Worm (Caenorhabditis elegans) whole organism, L1 larva: ENCODE data around the gene col-123.

Experiments used
- C34B4.2 ChIP-seq: sonication (generic microtip); optimal IDR thresholded peaks from 2 replicates; lab custom pipeline; 2017; ENCODE audit warnings: mild to moderate bottlenecking, missing genetic modification characterization, missing compliant biosample characterization
- aha-1 ChIP-seq: fragments of 150-350 bp; optimal IDR thresholded peaks from 2 replicates; lab custom pipeline; 2014; ENCODE audit warnings: missing biosample characterization, missing genetic modification characterization
- ama-1 ChIP-seq: fragments of 150-350 bp; optimal IDR thresholded peaks from 2 replicates; lab custom pipeline; 2014
- ceh-82 ChIP-seq, 3 experiments: fragments of 150-350 bp in 1 of 3; sonication (generic microtip) in 2 of 3; optimal IDR thresholded peaks; 2 replicates each; lab custom pipeline; 2014 to 2017; ENCODE audit warnings: missing biosample characterization in 3 of 3, missing genetic modification characterization in 3 of 3
- ceh-88 ChIP-seq: fragments of 200-800 bp; sonication (Bioruptor generic); IDR thresholded peaks from 2 replicates; pipeline ENCODE4 v1.3.6; 2022; ENCODE audit warnings: missing genetic modification characterization, missing compliant biosample characterization
- dpl-1 ChIP-seq, 3 experiments: fragments of 150-350 bp in 2 of 3; sonication (generic microtip) in 1 of 3; optimal IDR thresholded peaks; 2 replicates each; lab custom pipeline; 2014 to 2017; ENCODE audit warnings: missing biosample characterization in 3 of 3, missing genetic modification characterization in 3 of 3, missing genetic modification reagents in 3 of 3
- efl-1 ChIP-seq, 4 experiments: fragments of 150-350 bp; optimal IDR thresholded peaks in 3 of 4; peaks in 1 of 4; 1 replicate in 1 of 4; 2 replicates in 3 of 4; lab custom pipeline; 2014; ENCODE audit warnings: missing biosample characterization in 2 of 4, missing genetic modification characterization in 2 of 4, missing genetic modification reagents in 2 of 4
- elt-2 ChIP-seq: sonication (generic microtip); optimal IDR thresholded peaks from 2 replicates; lab custom pipeline; 2016; ENCODE audit warnings: missing genetic modification characterization, mild to moderate bottlenecking, inconsistent platforms, missing compliant biosample characterization, missing genetic modification reagents
- fkh-10 ChIP-seq: sonication (generic microtip); optimal IDR thresholded peaks from 2 replicates; lab custom pipeline; 2017; ENCODE audit warnings: missing biosample characterization, missing genetic modification reagents, missing genetic modification characterization
- fkh-8 ChIP-seq: sonication (generic microtip); optimal IDR thresholded peaks from 2 replicates; lab custom pipeline; 2016; ENCODE audit warnings: mild to moderate bottlenecking, missing genetic modification characterization, missing compliant biosample characterization
- fos-1 ChIP-seq: fragments of 150-350 bp; optimal IDR thresholded peaks from 2 replicates; lab custom pipeline; 2014; ENCODE audit warnings: missing biosample characterization, missing genetic modification characterization
- grh-1 ChIP-seq: fragments of 200-800 bp; sonication (Bioruptor generic); IDR thresholded peaks from 2 replicates; pipeline ENCODE4 v1.3.6; 2022; ENCODE audit warnings: missing genetic modification reagents, missing genetic modification characterization, missing compliant biosample characterization
- irx-1 ChIP-seq: sonication (generic microtip); optimal IDR thresholded peaks from 2 replicates; lab custom pipeline; 2016; ENCODE audit warnings: missing genetic modification characterization, missing compliant biosample characterization
- isw-1 ChIP-seq: fragments of 200-800 bp; sonication (Bioruptor generic); IDR thresholded peaks from 2 replicates; pipeline ENCODE4 v1.3.6; 2022; ENCODE audit warnings: missing genetic modification characterization, missing compliant biosample characterization
- lin-13 ChIP-seq: fragments of 150-350 bp; optimal IDR thresholded peaks from 2 replicates; lab custom pipeline; 2014; ENCODE audit warnings: missing biosample characterization, missing genetic modification reagents, missing genetic modification characterization
- lin-15B ChIP-seq: fragments of 150-350 bp; sonication (generic microtip); optimal IDR thresholded peaks from 3 replicates; lab custom pipeline; 2014; ENCODE audit warnings: missing biosample characterization, missing genetic modification characterization
- lin-35 ChIP-seq, 2 experiments: fragments of 150-350 bp; optimal IDR thresholded peaks; 2 replicates each; lab custom pipeline; 2014; ENCODE audit warnings: missing biosample characterization in 2 of 2, missing genetic modification characterization in 2 of 2, missing genetic modification reagents in 2 of 2
- lin-39 ChIP-seq: fragments of 150-350 bp; optimal IDR thresholded peaks from 2 replicates; lab custom pipeline; 2014; ENCODE audit warnings: missing biosample characterization, missing genetic modification reagents, missing genetic modification characterization
- lir-3 ChIP-seq: sonication (generic microtip); optimal IDR thresholded peaks from 2 replicates; lab custom pipeline; 2016; ENCODE audit warnings: mild to moderate bottlenecking, missing genetic modification characterization, moderate library complexity, missing compliant biosample characterization; ENCODE audit not compliant: poor library complexity
- lsy-2 ChIP-seq, 2 experiments: fragments of 150-350 bp; optimal IDR thresholded peaks; 2 replicates each; lab custom pipeline; 2014; ENCODE audit warnings: missing biosample characterization in 2 of 2, missing genetic modification characterization in 2 of 2
- mdl-1 ChIP-seq, 2 experiments: fragments of 150-350 bp; optimal IDR thresholded peaks; 2 replicates each; lab custom pipeline; 2014 to 2017; ENCODE audit warnings: missing biosample characterization in 2 of 2, missing genetic modification characterization in 2 of 2, inconsistent platforms in 1 of 2
- mep-1 ChIP-seq: fragments of 150-350 bp; optimal IDR thresholded peaks from 2 replicates; lab custom pipeline; 2014; ENCODE audit warnings: missing biosample characterization, missing genetic modification characterization
- nhr-20 ChIP-seq: sonication (generic microtip); optimal IDR thresholded peaks from 2 replicates; lab custom pipeline; 2016; ENCODE audit warnings: mild to moderate bottlenecking, missing genetic modification characterization, missing compliant biosample characterization
- nhr-28 ChIP-seq: fragments of 150-350 bp; optimal IDR thresholded peaks from 2 replicates; lab custom pipeline; 2014; ENCODE audit warnings: missing biosample characterization, missing genetic modification characterization
- nhr-71 ChIP-seq: sonication (generic microtip); optimal IDR thresholded peaks from 2 replicates; lab custom pipeline; 2016; ENCODE audit warnings: mild to moderate bottlenecking, missing genetic modification characterization, moderate library complexity, missing compliant biosample characterization
- nhr-85 ChIP-seq: sonication (generic microtip); peaks from one replicate; lab custom pipeline; 2016; ENCODE audit warnings: missing genetic modification characterization, inconsistent platforms, missing compliant biosample characterization
- nhr-90 ChIP-seq: sonication (generic microtip); optimal IDR thresholded peaks from 2 replicates; lab custom pipeline; 2016; ENCODE audit warnings: mild to moderate bottlenecking, missing genetic modification characterization, missing compliant biosample characterization; ENCODE audit not compliant: poor library complexity
- pqm-1 ChIP-seq: sonication (generic microtip); optimal IDR thresholded peaks from 3 replicates; lab custom pipeline; 2017; ENCODE audit warnings: missing biosample characterization, missing genetic modification characterization
- rnt-1 ChIP-seq: sonication (generic microtip); optimal IDR thresholded peaks from 2 replicates; lab custom pipeline; 2016; ENCODE audit warnings: mild to moderate bottlenecking, missing genetic modification characterization, moderate library complexity, missing compliant biosample characterization
- sup-37 ChIP-seq: fragments of 200-800 bp; sonication (Bioruptor generic); optimal IDR thresholded peaks from 2 replicates; lab custom pipeline; 2018; ENCODE audit warnings: mild to moderate bottlenecking, missing genetic modification characterization, missing compliant biosample characterization
- swsn-7 ChIP-seq: sonication (generic microtip); optimal IDR thresholded peaks from 2 replicates; lab custom pipeline; 2016; ENCODE audit warnings: missing genetic modification characterization, missing compliant biosample characterization
- tbx-2 ChIP-seq: sonication (generic microtip); optimal IDR thresholded peaks from 2 replicates; lab custom pipeline; 2016; ENCODE audit warnings: missing genetic modification characterization, missing compliant biosample characterization
- unc-130 ChIP-seq: fragments of 150-350 bp; optimal IDR thresholded peaks from 2 replicates; lab custom pipeline; 2017; ENCODE audit warnings: missing biosample characterization, missing genetic modification characterization, inconsistent platforms
- unc-30 ChIP-seq: sonication (generic microtip); optimal IDR thresholded peaks from 2 replicates; lab custom pipeline; 2017; ENCODE audit warnings: missing biosample characterization, missing genetic modification characterization
- vab-15 ChIP-seq: sonication (generic microtip); optimal IDR thresholded peaks from 2 replicates; lab custom pipeline; 2017; ENCODE audit warnings: missing genotype, mild to moderate bottlenecking, missing genetic modification characterization, missing compliant biosample characterization
- xbp-1 ChIP-seq: sonication (generic microtip); optimal IDR thresholded peaks from 2 replicates; lab custom pipeline; 2016; ENCODE audit warnings: missing genetic modification characterization, missing compliant biosample characterization
- ztf-4 ChIP-seq: fragments of 150-350 bp; optimal IDR thresholded peaks from 2 replicates; lab custom pipeline; 2014; ENCODE audit warnings: missing biosample characterization, missing genetic modification characterization

The col-123 gene

ce11 chrIV:9822585-9822984 is 864 bp downstream of the col-123 start:
- TF ChIP-seq lin-39 (no peak), unc-30 (tag; lab: Kevin White, UChicago) (no peak), isw-1 (no peak), mdl-1 (tag; optimal IDR thresholded peaks at IDR 0.05; lab: Kevin White, UChicago) (no peak), lin-13 (no peak), lin-35 (GFP tag; optimal IDR thresholded peaks at IDR 0.05; lab: Kevin White, UChicago) (no peak), lsy-2 (tag; optimal IDR thresholded peaks at IDR 0.05; lab: Kevin White, UChicago) (no peak), irx-1 (tag; lab: Kevin White, UChicago) (no peak), nhr-28 (no peak)

ce11 chrIV:9824480-9824879 is 2.8 kb downstream of the col-123 start, which contains the start of gene catp-6:
Gene catp-6 (minus strand): TSS chrIV:9824580.
- TF ChIP-seq fkh-10 (GFP tag; lab: Kevin White, UChicago) (no peak), fos-1 (no peak), xbp-1 (tag; lab: Kevin White, UChicago) (no peak), ztf-4 (no peak), dpl-1 (GFP tag; optimal IDR thresholded peaks at IDR 0.05; lab: Kevin White, UChicago) (no peak), efl-1 (optimal IDR thresholded peaks at IDR 0.05; lab: Kevin White, UChicago) (no peak), efl-1 (GFP tag; optimal IDR thresholded peaks at IDR 0.05 in 1 of 2; lab: Kevin White, UChicago) (peak in 1 of 2 experiments; percentile 89)
- TF ChIP-seq, all 84 proteins: peak for 1

ce11 chrIV:9825196-9825744 is 3.5 kb downstream of the col-123 start, which contains the start of gene mtr-4:
Gene mtr-4 (plus strand): TSS chrIV:9825694.
- TF ChIP-seq nhr-71 (tag; lab: Kevin White, UChicago) (peak; percentile 55), xbp-1 (tag; lab: Kevin White, UChicago) (peak; percentile 9), efl-1 (optimal IDR thresholded peaks at IDR 0.05; lab: Kevin White, UChicago) (peak; percentile 32 to 69), efl-1 (GFP tag; optimal IDR thresholded peaks at IDR 0.05 in 1 of 2; lab: Kevin White, UChicago) (peak; percentile 73 to 95), lin-15B (tag; lab: Kevin White, UChicago) (peak; percentile 21), lin-13 (no peak), swsn-7 (tag; lab: Kevin White, UChicago) (peak; percentile 25), elt-2 (tag; lab: Kevin White, UChicago) (peak; percentile 57), lsy-2 (tag; optimal IDR thresholded peaks at IDR 0.05; lab: Kevin White, UChicago) (peak in 1 of 2 experiments; percentile 53), dpl-1 (GFP tag; optimal IDR thresholded peaks at IDR 0.05; lab: Kevin White, UChicago) (peak; percentile 33 to 73 (median 59)), tbx-2 (tag; lab: Kevin White, UChicago) (peak; percentile 2), unc-130 (tag; lab: Kevin White, UChicago) (peak; percentile 6), grh-1 (GFP tag; lab: Robert Waterston, UW) (no peak), lin-35 (GFP tag; optimal IDR thresholded peaks at IDR 0.05; lab: Kevin White, UChicago) (peak; percentile 40 to 63), ceh-82 (tag; optimal IDR thresholded peaks at IDR 0.05; lab: Kevin White, UChicago) (no peak), fkh-8 (tag; lab: Kevin White, UChicago) (peak; percentile 8)
- TF ChIP-seq, all 84 proteins: peak for 12

- TF ChIP-seq fkh-8 (tag; lab: Kevin White, UChicago) = no peak
- TF ChIP-seq elt-2 (tag; lab: Kevin White, UChicago) = no peak
- TF ChIP-seq aha-1 (tag; lab: Kevin White, UChicago) = no peak
- TF ChIP-seq rnt-1 (tag; lab: Kevin White, UChicago) = no peak
- no peak for TF ChIP-seq C34B4.2 (tag; lab: Kevin White, UChicago)
- no peak for TF ChIP-seq ceh-88 (GFP tag; lab: Robert Waterston, UW)
- TF ChIP-seq vab-15 (tag; lab: Kevin White, UChicago) = no peak
- no peak for TF ChIP-seq ceh-82 (tag; optimal IDR thresholded peaks at IDR 0.05; lab: Kevin White, UChicago)
- no peak for TF ChIP-seq nhr-20 (tag; lab: Kevin White, UChicago)
- TF ChIP-seq lin-13 = no peak
- no peak for TF ChIP-seq pqm-1 (tag; lab: Kevin White, UChicago)
- TF ChIP-seq ama-1 (lab: Kevin White, UChicago) = no peak
- TF ChIP-seq lir-3 = no peak
- no peak for TF ChIP-seq grh-1 (GFP tag; lab: Robert Waterston, UW)
- TF ChIP-seq sup-37 (GFP tag; lab: Kevin White, UChicago) = no peak
- TF ChIP-seq mep-1 (tag; lab: Kevin White, UChicago) = no peak
- no peak for TF ChIP-seq nhr-90 (tag; lab: Kevin White, UChicago)
- TF ChIP-seq isw-1 = no peak
- no peak for TF ChIP-seq nhr-85
Observed at ce11 chrIV:9832586-9832985, 10.9 kb downstream of the col-123 start, which contains the start of gene kin-21. Gene kin-21 (plus strand): TSS chrIV:9832886.
